Worm (Caenorhabditis elegans): ENCODE results near the gene sri-78.

DNA sequence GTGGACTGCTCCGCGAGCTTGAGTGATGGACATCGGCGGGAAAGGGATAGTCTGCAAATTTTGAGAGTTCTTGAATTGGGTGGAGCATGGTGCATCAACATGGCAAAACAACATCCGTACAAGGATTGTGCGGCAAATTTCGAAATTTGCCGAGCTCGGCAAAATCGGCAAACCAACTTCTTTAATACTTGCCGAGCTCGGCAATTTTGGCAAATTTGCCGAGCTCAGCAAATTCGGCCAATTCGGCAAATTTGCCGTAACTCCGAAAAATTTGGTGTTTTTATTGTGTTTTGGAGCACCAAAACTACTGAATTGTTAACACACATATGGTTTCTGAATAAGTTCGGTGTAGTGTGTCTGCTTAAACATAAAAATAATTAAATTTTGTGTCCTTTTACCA lies 14.9 kb upstream of the sri-78 start, which contains the start of gene fbxc-55:
- TF ChIP-seq ztf-11 (tag; optimal IDR thresholded peaks at IDR 0.05) (no peak), ces-1 (GFP tag; optimal IDR thresholded peaks at IDR 0.05) (no peak), mep-1 (tag; optimal IDR thresholded peaks at IDR 0.05) (no peak), pha-4 (tag; optimal IDR thresholded peaks at IDR 0.05) (no peak), lsy-2 (tag; optimal IDR thresholded peaks at IDR 0.05) (no peak), elt-3 (tag; optimal IDR thresholded peaks at IDR 0.05) (no peak), nhr-28 (tag; optimal IDR thresholded peaks at IDR 0.05) (no peak)

All from whole organism, mixed stage, embryonic.